Fruit fly (Drosophila melanogaster) whole organism, prepupa: Measurements from ENCODE around the gene PolG1.

Experiments used
- CG11902 ChIP-seq: fragments of 200-800 bp; sonication (Bioruptor generic); optimal IDR thresholded peaks from 3 replicates; lab custom pipeline; 2016; ENCODE audit warnings: missing biosample characterization, missing genetic modification characterization
- CG1621 ChIP-seq: fragments of 200-800 bp; sonication (Bioruptor generic); optimal IDR thresholded peaks from 3 replicates; lab custom pipeline; 2018; ENCODE audit warnings: missing biosample characterization, mild to moderate bottlenecking, missing genetic modification characterization
- CG16779 ChIP-seq: fragments of 200-800 bp; sonication (Bioruptor generic); optimal IDR thresholded peaks from 3 replicates; lab custom pipeline; 2017; ENCODE audit warnings: missing biosample characterization, mild to moderate bottlenecking, missing genetic modification characterization
- CG7368 ChIP-seq: fragments of 200-800 bp; sonication (Bioruptor generic); optimal IDR thresholded peaks from 3 replicates; lab custom pipeline; 2016; ENCODE audit warnings: missing biosample characterization, missing genetic modification characterization
- Ets96B ChIP-seq: fragments of 200-800 bp; optimal IDR thresholded peaks from 2 replicates; lab custom pipeline; 2019; ENCODE audit warnings: missing biosample characterization, mild to moderate bottlenecking, missing genetic modification characterization, moderate library complexity
- Hr4 ChIP-seq: fragments of 200-800 bp; sonication (Bioruptor generic); optimal IDR thresholded peaks from 3 replicates; lab custom pipeline; 2016; ENCODE audit warnings: missing biosample characterization, missing genetic modification characterization
- eg ChIP-seq: fragments of 200-800 bp; sonication (Bioruptor generic); IDR thresholded peaks from 3 replicates; pipeline ENCODE4 v1.3.6; 2022; ENCODE audit warnings: missing biosample characterization, missing genetic modification characterization
- esn ChIP-seq: fragments of 200-800 bp; sonication (Bioruptor generic); optimal IDR thresholded peaks from 2 replicates; lab custom pipeline; 2016; ENCODE audit warnings: missing biosample characterization, mild to moderate bottlenecking, missing genetic modification characterization, moderate library complexity
- pdm3 ChIP-seq: fragments of 200-800 bp; sonication (Bioruptor generic); optimal IDR thresholded peaks from 3 replicates; lab custom pipeline; 2016; ENCODE audit warnings: missing biosample characterization, missing genetic modification characterization

DNA sequence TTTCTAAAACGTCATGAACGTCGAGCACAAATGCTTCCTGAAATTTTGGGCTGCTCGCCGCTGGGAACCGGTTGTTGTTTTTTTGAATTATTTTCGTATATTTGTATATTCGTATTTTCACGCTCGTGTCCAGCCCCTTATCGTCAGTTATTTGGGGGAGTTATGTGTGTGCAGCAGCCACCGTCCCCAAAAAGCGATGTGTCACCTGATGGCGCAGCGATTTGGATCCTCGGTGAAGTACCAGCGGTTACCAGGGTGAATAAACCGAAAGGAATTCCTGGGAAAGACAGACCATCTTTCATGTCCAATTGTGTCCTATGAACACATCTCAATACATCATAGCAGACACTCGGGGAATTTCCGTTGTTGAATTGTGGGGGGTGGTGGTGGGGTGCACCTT lies 7.4 kb downstream of the PolG1 start:
- no peak for TF ChIP-seq CG7368 (GFP tag; lab: Kevin White, UChicago)
- TF ChIP-seq CG16779 (tag; lab: Kevin White, UChicago) = no peak
- TF ChIP-seq pdm3 (GFP tag; lab: Kevin White, UChicago) = no peak
- TF ChIP-seq CG11902 (GFP tag; lab: Kevin White, UChicago) = no peak
- no peak for TF ChIP-seq Hr4
- no peak for TF ChIP-seq esn (GFP tag; lab: Kevin White, UChicago)
- TF ChIP-seq Ets96B (tag; lab: Kevin White, UChicago) = no peak
- TF ChIP-seq eg (GFP tag; lab: Robert Waterston, UW) = no peak
- TF ChIP-seq CG1621 (tag; lab: Kevin White, UChicago) = no peak
